Fruit fly (Drosophila melanogaster): ENCODE results near the gene Sprn.

dm6 chr3L:11863587-11863986 lies 15.3 kb upstream of the Sprn start:
- TF ChIP-seq CG1620 (GFP tag; optimal IDR thresholded peaks at IDR 0.05) (no peak), CG12768 (GFP tag; optimal IDR thresholded peaks at IDR 0.05) (no peak), kay (GFP tag; ENCODE audit: borderline replicate concordance) (no peak), ovo (GFP tag; optimal IDR thresholded peaks at IDR 0.05) (no peak), CG33017 (tag; optimal IDR thresholded peaks at IDR 0.05) (no peak), tj (GFP tag; optimal IDR thresholded peaks at IDR 0.05) (no peak), Hr96 (GFP tag; optimal IDR thresholded peaks at IDR 0.05) (no peak), CG5204 (GFP tag; optimal IDR thresholded peaks at IDR 0.05) (no peak), Crg-1 (GFP tag; optimal IDR thresholded peaks at IDR 0.05) (no peak), CG11617 (GFP tag; optimal IDR thresholded peaks at IDR 0.05) (no peak), CG7101 (tag; optimal IDR thresholded peaks at IDR 0.05) (no peak)
